Worm (Caenorhabditis elegans): ENCODE results near the gene F23D12.3.

The F23D12.3 gene

ce11 chrX:14424186-14424585, 18.2 kb upstream of the F23D12.3 start (continued):
- TF ChIP-seq nhr-25 (tag; optimal IDR thresholded peaks at IDR 0.05; ENCODE audit: borderline replicate concordance, insufficient read depth): no peak

- 0 out of 2 replicates have a peak, but pooled peaks have one; percentile 16 for TF ChIP-seq dmd-6 (GFP tag; IDR thresholded peaks at IDR 0.05)
- TF ChIP-seq daf-16 (GFP tag; optimal IDR thresholded peaks at IDR 0.05): no peak
- TF ChIP-seq daf-16 (tag; optimal IDR thresholded peaks at IDR 0.05): peak; percentile 59
- TF ChIP-seq F44E2.7 (GFP tag; IDR thresholded peaks at IDR 0.05): no peak
- peak; percentile 31 for TF ChIP-seq nhr-28 (tag; optimal IDR thresholded peaks at IDR 0.05)
- no peak for TF ChIP-seq T26A8.4 (GFP tag; IDR thresholded peaks at IDR 0.05)
- TF ChIP-seq zag-1 (tag; optimal IDR thresholded peaks at IDR 0.05): no peak
- no peak for TF ChIP-seq nhr-111 (GFP tag; optimal IDR thresholded peaks at IDR 0.05)
- TF ChIP-seq sdz-12 (GFP tag; optimal IDR thresholded peaks at IDR 0.05): no peak
Observed at ce11 chrX:14424673-14425072, 17.7 kb upstream of the F23D12.3 start, which contains the start of gene F23D12.11. Gene F23D12.11 (minus strand): TSS chrX:14424751.

DNA sequence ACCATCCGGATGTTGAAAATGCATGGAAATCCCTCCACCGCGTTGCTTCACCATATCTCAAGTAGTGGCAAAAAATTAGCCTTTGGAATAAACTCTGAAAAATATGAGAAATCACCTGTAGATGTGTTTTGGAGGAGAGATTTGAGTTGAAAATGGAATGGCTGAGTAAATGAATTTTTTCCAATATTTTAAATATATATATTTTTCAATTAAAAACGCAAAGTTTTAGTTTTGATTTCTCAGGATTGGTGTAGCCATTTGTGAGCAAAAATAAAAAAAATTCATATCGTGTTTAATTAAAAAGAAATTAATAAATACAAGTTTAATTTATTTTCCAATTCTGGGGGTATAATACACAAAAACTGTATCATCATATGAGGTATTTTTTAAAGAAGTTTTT, 14.4 kb upstream of the F23D12.3 start, which contains the start of gene F23D12.1:
TSS of gene F23D12.1 (minus strand) at position 101 of the 400 bp plus-strand sequence.
- TF ChIP-seq gei-8 (GFP tag; optimal IDR thresholded peaks at IDR 0.05): no peak
- no peak for TF ChIP-seq zfp-2 (tag; optimal IDR thresholded peaks at IDR 0.05)
- no peak for TF ChIP-seq daf-12 (tag; optimal IDR thresholded peaks at IDR 0.05)
- TF ChIP-seq lin-39 (tag; optimal IDR thresholded peaks at IDR 0.05): no peak
- no peak for TF ChIP-seq nhr-77 (tag; optimal IDR thresholded peaks at IDR 0.05)

DNA sequence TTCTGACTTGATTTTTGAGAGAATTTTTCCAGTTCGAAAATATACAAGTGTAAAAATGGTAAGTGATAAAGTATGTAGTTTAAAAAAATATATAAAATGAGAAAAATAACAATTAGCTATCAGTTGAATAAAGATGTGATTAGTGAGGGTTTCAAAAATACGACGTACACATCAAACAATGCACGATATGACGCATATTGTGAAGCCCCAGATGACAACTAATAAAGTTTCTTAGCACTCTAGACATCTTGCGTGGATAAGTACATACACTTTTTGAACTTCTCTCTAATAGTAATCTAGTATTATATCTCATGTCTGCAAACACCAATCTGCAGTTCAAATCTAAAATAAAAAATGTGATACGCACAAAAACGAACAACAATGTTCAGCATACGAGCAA, 12.0 kb upstream of the F23D12.3 start:
- no peak for TF ChIP-seq T20F7.1 (GFP tag; optimal IDR thresholded peaks at IDR 0.05)
- TF ChIP-seq aha-1 (tag): peak; percentile 55

- TF ChIP-seq mdl-1 (tag; optimal IDR thresholded peaks at IDR 0.05) (no peak), aha-1 (tag) (peak; percentile 68), dpl-1 (GFP tag; optimal IDR thresholded peaks at IDR 0.05) (no peak), skn-1 (tag; optimal IDR thresholded peaks at IDR 0.05) (no peak)
Observed at ce11 chrX:14435648-14436155, 6.7 kb upstream of the F23D12.3 start.

DNA sequence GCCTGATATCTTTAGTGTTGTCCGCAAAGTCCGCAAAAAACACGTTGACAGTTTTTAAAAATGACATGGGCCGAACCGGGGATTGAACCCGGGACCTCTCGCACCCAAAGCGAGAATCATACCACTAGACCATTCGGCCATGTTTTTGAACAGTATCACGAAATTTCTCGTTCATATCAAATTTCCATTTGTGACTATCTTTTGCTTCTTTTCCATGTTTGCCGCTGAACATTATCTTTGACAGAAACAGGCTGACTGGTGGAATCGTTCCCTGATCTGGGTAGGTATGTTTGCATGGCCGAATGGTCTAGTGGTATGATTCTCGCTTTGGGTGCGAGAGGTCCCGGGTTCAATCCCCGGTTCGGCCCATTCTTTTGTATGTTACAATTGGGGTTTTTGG, 4.6 kb upstream of the F23D12.3 start:
- peak; percentile 40 for TF ChIP-seq nhr-28 (tag; optimal IDR thresholded peaks at IDR 0.05)
- peak; percentile 53 for TF ChIP-seq duxl-1 (tag; optimal IDR thresholded peaks at IDR 0.05; ENCODE audit: poor library complexity)
- peak; percentile 58 for TF ChIP-seq lim-7 (GFP tag; IDR thresholded peaks at IDR 0.05)
- peak in 1 of 2 experiments; percentile 79 for TF ChIP-seq daf-16 (GFP tag; optimal IDR thresholded peaks at IDR 0.05)
- TF ChIP-seq daf-16 (tag; optimal IDR thresholded peaks at IDR 0.05): peak; percentile 66
- peak; percentile 71 for TF ChIP-seq nhr-102 (tag; optimal IDR thresholded peaks at IDR 0.05)
- 0 out of 2 replicates have a peak, but pooled peaks have one; percentile 57 for TF ChIP-seq F26F4.8 (GFP tag; conservative IDR thresholded peaks at IDR 0.05)
- peak; percentile 43 for TF ChIP-seq dmd-6 (GFP tag; IDR thresholded peaks at IDR 0.05)
- peak; percentile 18; the same call in 1 of the 2 replicates for TF ChIP-seq ceh-20 (GFP tag; IDR thresholded peaks at IDR 0.05)
- TF ChIP-seq D1046.2 (GFP tag; IDR thresholded peaks at IDR 0.05): peak; percentile 75; the same call in 1 of the 2 replicates
- TF ChIP-seq hlh-30 (tag; optimal IDR thresholded peaks at IDR 0.05; ENCODE audit: insufficient read depth): peak; percentile 37
- TF ChIP-seq spr-1 (tag; optimal IDR thresholded peaks at IDR 0.05): peak; percentile 51
- TF ChIP-seq php-3 (GFP tag; IDR thresholded peaks at IDR 0.05): peak; percentile 59; the same call in 1 of the 2 replicates
- TF ChIP-seq tra-1 (GFP tag; IDR thresholded peaks at IDR 0.05): peak; percentile 21; the same call in 1 of the 2 replicates
- peak; percentile 48 for TF ChIP-seq lin-13 (GFP tag; optimal IDR thresholded peaks at IDR 0.05)
- peak; percentile 45 for TF ChIP-seq gei-8 (GFP tag; optimal IDR thresholded peaks at IDR 0.05)
- TF ChIP-seq ctbp-1 (GFP tag; IDR thresholded peaks at IDR 0.05): 0 out of 2 replicates have a peak, but pooled peaks have one; percentile 46
- TF ChIP-seq nhr-25 (tag; optimal IDR thresholded peaks at IDR 0.05; ENCODE audit: borderline replicate concordance, insufficient read depth): peak; percentile 2
- TF ChIP-seq nhr-48 (tag; optimal IDR thresholded peaks at IDR 0.05): peak; percentile 71
- 0 out of 2 replicates have a peak, but pooled peaks have one; percentile 71 for TF ChIP-seq mdt-29 (GFP tag; IDR thresholded peaks at IDR 0.05)
- peak; percentile 49; the same call in 1 of the 2 replicates for TF ChIP-seq zfp-3 (GFP tag; conservative IDR thresholded peaks at IDR 0.05)
- TF ChIP-seq zfp-2 (tag; optimal IDR thresholded peaks at IDR 0.05): peak; percentile 43
- TF ChIP-seq nhr-41 (GFP tag; IDR thresholded peaks at IDR 0.05): peak; percentile 65; the same call in 1 of the 2 replicates
- peak; percentile 7 for TF ChIP-seq rbr-2 (tag; optimal IDR thresholded peaks at IDR 0.05)
- peak; percentile 84 for TF ChIP-seq aha-1 (tag)
- TF ChIP-seq nhr-42 (GFP tag; IDR thresholded peaks at IDR 0.05): 0 out of 2 replicates have a peak, but pooled peaks have one; percentile 36
- TF ChIP-seq hmg-1.1 (GFP tag; IDR thresholded peaks at IDR 0.05): peak; percentile 65
- TF ChIP-seq zip-2 (tag; optimal IDR thresholded peaks at IDR 0.05): peak; percentile 48
